Fruit fly (Drosophila melanogaster): ENCODE results near the gene snsl.

- TF ChIP-seq psq (optimal IDR thresholded peaks at IDR 0.05) (no peak), ttk (optimal IDR thresholded peaks at IDR 0.05) (no peak), Myc (optimal IDR thresholded peaks at IDR 0.05) (no peak)
Measured at dm6 chr2L:4905365-4906280, 939 bp downstream of the snsl start.

Measured in Kc167 (cell line).